Worm (Caenorhabditis elegans): ENCODE results near the gene F40F12.3.

DNA sequence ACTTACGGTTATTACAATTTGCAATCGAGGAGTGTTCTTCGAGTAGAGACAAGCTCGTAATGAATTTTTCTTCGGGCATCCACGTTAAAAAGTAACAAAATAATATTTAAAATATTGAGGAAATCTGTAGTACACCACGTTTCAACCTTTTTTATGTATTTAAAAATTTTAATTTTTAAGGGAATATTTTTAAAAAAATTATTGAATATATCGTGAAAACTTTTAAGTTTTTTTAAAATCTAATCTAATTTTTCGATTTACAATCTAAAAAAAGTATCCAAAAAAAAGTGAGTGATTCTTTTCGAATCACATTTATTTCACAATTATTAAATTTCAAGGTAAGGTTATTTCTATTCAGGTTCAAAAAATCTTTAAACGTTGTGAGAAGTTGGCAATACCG is 24.1 kb upstream of the F40F12.3 start, which contains the start of gene gln-2:
- TF ChIP-seq tbx-11 (GFP tag; IDR thresholded peaks at IDR 0.05) (no peak), ceh-13 (GFP tag; optimal IDR thresholded peaks at IDR 0.05) (no peak), scrt-1 (GFP tag; IDR thresholded peaks at IDR 0.05) (no peak), ama-1 (optimal IDR thresholded peaks at IDR 0.05) (no peak), tra-4 (tag; optimal IDR thresholded peaks at IDR 0.05) (no peak), tbx-37 (GFP tag; conservative IDR thresholded peaks at IDR 0.05) (no peak), hmg-4 (GFP tag; optimal IDR thresholded peaks at IDR 0.05) (no peak), hmbx-1 (tag; optimal IDR thresholded peaks at IDR 0.05) (no peak), B0310.2 (tag; optimal IDR thresholded peaks at IDR 0.05) (no peak), F13C5.2 (tag; optimal IDR thresholded peaks at IDR 0.05) (no peak)
